Fruit fly (Drosophila melanogaster): ENCODE measurements around the gene onecut.

Gene onecut

DNA sequence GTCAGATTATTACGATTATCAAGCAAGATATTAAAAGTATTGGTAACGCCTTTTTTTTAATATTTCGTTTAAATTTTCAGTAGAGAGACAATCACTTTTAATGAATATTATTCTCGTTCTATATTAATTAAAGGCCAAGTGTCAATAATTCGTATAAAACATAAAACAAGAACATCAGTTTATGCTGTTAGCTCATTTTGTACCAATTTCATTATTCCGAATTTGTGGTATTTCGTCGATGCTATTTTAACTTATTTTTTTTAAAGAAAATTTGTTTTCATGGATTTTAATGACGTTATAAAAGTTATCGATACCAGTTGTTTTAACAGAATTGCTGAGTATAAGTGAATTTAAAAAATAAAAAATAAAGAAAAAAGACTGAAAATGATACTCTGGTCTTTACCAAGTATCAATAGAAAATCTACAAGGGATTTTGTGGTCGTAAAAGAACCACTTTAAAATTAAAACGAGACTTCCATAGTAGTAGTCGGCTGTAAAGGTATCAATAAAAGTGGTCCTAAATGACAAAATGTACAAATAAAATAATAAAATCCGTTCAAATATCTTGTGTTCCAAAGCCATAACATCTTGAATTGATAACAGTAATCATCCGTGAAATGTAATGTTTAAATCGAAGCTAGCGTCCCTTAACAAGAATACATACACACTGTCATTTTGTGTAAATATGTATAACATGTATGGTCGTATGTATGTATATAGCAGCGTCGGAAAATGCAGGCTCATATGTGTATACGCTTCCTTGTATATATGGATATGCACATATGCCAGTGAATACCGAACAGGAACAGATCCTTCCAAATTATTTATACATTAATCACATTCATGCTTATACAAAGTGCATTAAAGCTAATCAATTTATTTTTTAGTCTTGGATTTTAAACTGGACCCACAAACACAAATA is 3.2 kb upstream of the onecut start, which contains the start of gene Eph (continued):
- TF ChIP-seq trem (tag; optimal IDR thresholded peaks at IDR 0.05) (peak; percentile 18), h (optimal IDR thresholded peaks at IDR 0.05) (no peak), CG10267 (tag; optimal IDR thresholded peaks at IDR 0.05) (no peak), CG2199 (GFP tag; IDR thresholded peaks at IDR 0.05) (0 out of 3 replicates have a peak, but pooled peaks have one; percentile 48), Lpt (GFP tag; optimal IDR thresholded peaks at IDR 0.05) (no peak), Lim3 (GFP tag; IDR thresholded peaks at IDR 0.05) (no peak), knrl (GFP tag; IDR thresholded peaks at IDR 0.05; ENCODE audit: partially characterized antibody) (no peak), tap (tag; optimal IDR thresholded peaks at IDR 0.05) (no peak), Bgb (GFP tag; IDR thresholded peaks at IDR 0.05; ENCODE audit: partially characterized antibody) (no peak), CG30020 (tag; optimal IDR thresholded peaks at IDR 0.05) (peak; percentile 100), ssp (GFP tag; IDR thresholded peaks at IDR 0.05) (peak; percentile 95), CG18476 (GFP tag; optimal IDR thresholded peaks at IDR 0.05) (no peak), CG17359 (tag; optimal IDR thresholded peaks at IDR 0.05) (peak; percentile 97), CG14710 (tag; optimal IDR thresholded peaks at IDR 0.05) (peak; percentile 50), sens (GFP tag) (peak; percentile 66), CG11723 (GFP tag; optimal IDR thresholded peaks at IDR 0.05) (peak; percentile 93), lbe (GFP tag; optimal IDR thresholded peaks at IDR 0.05) (peak; percentile 36), Lhr (GFP tag; optimal IDR thresholded peaks at IDR 0.05) (peak; percentile 9), CG17361 (GFP tag; IDR thresholded peaks at IDR 0.05) (peak; percentile 27; the same call in 1 of the 3 replicates), CG1603 (tag; optimal IDR thresholded peaks at IDR 0.05) (peak; percentile 99), pfk (GFP tag; optimal IDR thresholded peaks at IDR 0.05) (peak; percentile 92), rib (GFP tag; IDR thresholded peaks at IDR 0.05) (no peak), CG9437 (GFP tag; optimal IDR thresholded peaks at IDR 0.05) (peak; percentile 45), CG4707 (GFP tag; optimal IDR thresholded peaks at IDR 0.05) (no peak), CG2120 (GFP tag; optimal IDR thresholded peaks at IDR 0.05) (no peak), Stat92E (GFP tag; optimal IDR thresholded peaks at IDR 0.05) (peak in 1 of 3 experiments; percentile 2), CkIIα-i1 (GFP tag; IDR thresholded peaks at IDR 0.05) (no peak), D19A (tag; optimal IDR thresholded peaks at IDR 0.05) (peak; percentile 73), Side (GFP tag; optimal IDR thresholded peaks at IDR 0.05) (no peak), CG8290 (GFP tag; optimal IDR thresholded peaks at IDR 0.05) (peak; percentile 20), CG8290 (tag; optimal IDR thresholded peaks at IDR 0.05) (no peak), Med (GFP tag) (peak; percentile 53), MESR4 (GFP tag; optimal IDR thresholded peaks at IDR 0.05) (peak; percentile 73)

DNA sequence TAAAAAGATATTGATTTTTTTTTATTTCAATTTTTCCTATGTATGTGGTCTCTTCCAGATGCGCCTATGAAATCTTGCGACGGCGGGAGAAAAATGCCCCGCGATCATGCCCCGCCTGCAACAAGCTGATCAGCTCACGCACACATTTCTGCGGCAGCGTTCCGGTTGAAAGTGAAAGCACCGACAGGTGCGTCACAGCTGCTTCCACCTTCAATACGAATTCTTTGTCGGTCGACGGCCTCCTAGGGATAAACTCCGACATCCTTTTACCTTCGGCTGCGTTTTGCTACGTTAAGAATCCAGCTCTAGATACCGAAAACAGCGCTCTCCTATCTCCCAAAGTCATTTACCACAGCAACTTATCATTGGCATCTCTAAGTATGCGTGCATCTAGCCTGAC is 18.9 kb downstream of the onecut start:
- TF ChIP-seq CG4707 (GFP tag; optimal IDR thresholded peaks at IDR 0.05) (no peak), Opbp (GFP tag; IDR thresholded peaks at IDR 0.05; ENCODE audit: partially characterized antibody) (no peak), Blimp-1 (GFP tag; optimal IDR thresholded peaks at IDR 0.05) (peak; percentile 90), CG11723 (GFP tag; optimal IDR thresholded peaks at IDR 0.05) (peak; percentile 43), CG15479 (GFP tag; optimal IDR thresholded peaks at IDR 0.05) (peak; percentile 32), onecut (GFP tag; IDR thresholded peaks at IDR 0.05) (peak; percentile 39; the same call in 1 of the 2 replicates)

Data from whole organism, embryonic.